Worm (Caenorhabditis elegans) whole organism, early embryonic: Measurements from ENCODE around the gene aps-1.

Experiments
- B0310.2 ChIP-seq: sonication (generic microtip); optimal IDR thresholded peaks from 2 replicates; lab custom pipeline; 2016; ENCODE audit warnings: mild to moderate bottlenecking, missing genetic modification characterization, missing compliant biosample characterization
- F13C5.2 ChIP-seq: sonication (generic microtip); optimal IDR thresholded peaks from 2 replicates; lab custom pipeline; 2017; ENCODE audit warnings: mild to moderate bottlenecking, missing genetic modification characterization, inconsistent platforms, missing compliant biosample characterization
- ama-1 ChIP-seq: fragments of 150-350 bp; optimal IDR thresholded peaks from 2 replicates; lab custom pipeline; 2014
- ceh-13 ChIP-seq: fragments of 200-800 bp; sonication (Bioruptor generic); optimal IDR thresholded peaks from 2 replicates; lab custom pipeline; 2018; ENCODE audit warnings: mild to moderate bottlenecking, missing genetic modification characterization, missing compliant biosample characterization
- ceh-36 ChIP-seq: sonication (generic microtip); optimal IDR thresholded peaks from 2 replicates; lab custom pipeline; 2016; ENCODE audit warnings: missing genetic modification characterization, inconsistent platforms, missing compliant biosample characterization
- ets-7 ChIP-seq: sonication (generic microtip); optimal IDR thresholded peaks from 2 replicates; lab custom pipeline; 2016; ENCODE audit warnings: missing genotype, missing genetic modification characterization, missing compliant biosample characterization
- flt-1 ChIP-seq: fragments of 200-800 bp; sonication (Bioruptor generic); IDR thresholded peaks from 2 replicates; pipeline ENCODE4 v1.3.6; 2022; ENCODE audit warnings: missing genetic modification characterization, missing compliant biosample characterization
- hmg-4 ChIP-seq: fragments of 200-800 bp; sonication (Bioruptor generic); optimal IDR thresholded peaks from 2 replicates; lab custom pipeline; 2018; ENCODE audit warnings: mild to moderate bottlenecking, missing genetic modification characterization, missing compliant biosample characterization
- hnd-1 ChIP-seq: sonication (generic microtip); optimal IDR thresholded peaks from 2 replicates; lab custom pipeline; 2016; ENCODE audit warnings: missing genetic modification characterization, missing compliant biosample characterization
- scrt-1 ChIP-seq: fragments of 200-800 bp; sonication (Bioruptor generic); IDR thresholded peaks from 2 replicates; pipeline ENCODE4 v1.3.6; 2022; ENCODE audit warnings: missing genetic modification characterization, missing compliant biosample characterization
- tbx-37 ChIP-seq: fragments of 200-800 bp; sonication (Bioruptor generic); conservative IDR thresholded peaks from 2 replicates; pipeline ENCODE4 v1.3.6; 2022; ENCODE audit warnings: missing genetic modification reagents, missing genetic modification characterization, missing compliant biosample characterization
- tra-4 ChIP-seq: sonication (generic microtip); optimal IDR thresholded peaks from 2 replicates; lab custom pipeline; 2017; ENCODE audit warnings: missing genetic modification characterization, missing compliant biosample characterization

- TF ChIP-seq B0310.2 (tag; lab: Kevin White, UChicago) (no peak), scrt-1 (no peak), ets-7 (tag; lab: Kevin White, UChicago) (no peak), ceh-13 (no peak), flt-1 (GFP tag; lab: Robert Waterston, UW) (no peak), ama-1 (lab: Kevin White, UChicago) (no peak), tra-4 (no peak), tbx-37 (GFP tag; lab: Robert Waterston, UW) (no peak), hnd-1 (tag; lab: Kevin White, UChicago) (no peak), F13C5.2 (no peak), ceh-36 (tag; lab: Kevin White, UChicago) (no peak), hmg-4 (no peak)
Observed at ce11 chrV:6067112-6067511, 49.3 kb downstream of the aps-1 start, which contains the start of gene srh-10.
